Worm (Caenorhabditis elegans) whole organism, L3 larva: Measurements from ENCODE around the gene fbxa-42.

ENCODE experiments used
- R02D3.7 ChIP-seq: fragments of 150-350 bp; optimal IDR thresholded peaks from 2 replicates; lab custom pipeline; 2014; ENCODE audit warnings: missing biosample characterization, missing genetic modification characterization
- ama-1 ChIP-seq: fragments of 150-350 bp; optimal IDR thresholded peaks from 2 replicates; lab custom pipeline; 2018
- ceh-82 ChIP-seq: fragments of 150-350 bp; optimal IDR thresholded peaks from 2 replicates; lab custom pipeline; 2014; ENCODE audit warnings: missing biosample characterization, missing genetic modification characterization
- ceh-9 ChIP-seq: sonication (generic microtip); optimal IDR thresholded peaks from 2 replicates; lab custom pipeline; 2018; ENCODE audit warnings: missing biosample characterization, missing genetic modification characterization
- daf-12 ChIP-seq: fragments of 150-350 bp; optimal IDR thresholded peaks from 2 replicates; lab custom pipeline; 2014; ENCODE audit warnings: missing biosample characterization, missing genetic modification reagents, missing genetic modification characterization
- lin-39 ChIP-seq: fragments of 150-350 bp; optimal IDR thresholded peaks from 2 replicates; lab custom pipeline; 2018; ENCODE audit warnings: missing biosample characterization, missing genetic modification reagents, missing genetic modification characterization
- unc-62 ChIP-seq: fragments of 150-350 bp; sonication (generic microtip); optimal IDR thresholded peaks from 4 replicates; lab custom pipeline; 2014; ENCODE audit warnings: missing biosample characterization, missing genetic modification reagents, missing genetic modification characterization
- ztf-11 ChIP-seq: fragments of 150-350 bp; optimal IDR thresholded peaks from 2 replicates; lab custom pipeline; 2014; ENCODE audit warnings: missing biosample characterization, missing genetic modification characterization

DNA sequence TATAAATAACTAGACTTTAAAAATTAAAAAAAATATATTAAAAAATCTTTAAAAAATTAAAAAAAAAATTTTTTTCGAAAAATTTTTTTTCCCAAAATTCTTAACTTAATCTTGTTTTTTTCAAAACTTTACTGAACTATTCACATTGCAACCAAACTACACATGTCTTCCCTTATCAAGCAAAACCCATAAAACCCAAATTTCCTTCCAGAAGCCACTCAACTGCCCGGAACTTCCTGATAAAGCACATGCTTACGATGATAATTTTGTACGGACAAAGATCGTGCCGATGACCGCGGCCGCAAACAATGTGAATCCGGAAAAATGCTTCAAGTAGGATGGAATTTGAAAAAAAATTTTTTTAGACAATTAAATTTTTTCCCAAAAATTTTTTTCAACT lies 48.9 kb downstream of the fbxa-42 start:
- TF ChIP-seq ceh-9 (tag; lab: Kevin White, UChicago) (no peak), R02D3.7 (no peak), lin-39 (tag; lab: Kevin White, UChicago) (no peak), unc-62 (GFP tag; lab: Kevin White, UChicago) (no peak), ztf-11 (tag; lab: Kevin White, UChicago) (no peak), ceh-82 (tag; lab: Kevin White, UChicago) (no peak), daf-12 (no peak), ama-1 (lab: Kevin White, UChicago) (no peak)
